Fruit fly (Drosophila melanogaster) whole organism, pupa: ENCODE data around the gene CG31104.

Source experiments
- CG10348 ChIP-seq: fragments of 200-800 bp; sonication (Bioruptor generic); IDR thresholded peaks from 2 replicates; pipeline ENCODE4 v1.3.6; 2022; ENCODE audit warnings: missing biosample characterization, missing genetic modification characterization
- CG12605 ChIP-seq: fragments of 200-800 bp; sonication (Bioruptor generic); IDR thresholded peaks from 2 replicates; pipeline ENCODE4 v1.3.6; 2022; ENCODE audit warnings: missing biosample characterization, missing genetic modification characterization
- CG13204 ChIP-seq: fragments of 200-800 bp; sonication (Bioruptor generic); optimal IDR thresholded peaks from 2 replicates; lab custom pipeline; 2018; ENCODE audit warnings: missing biosample characterization, mild to moderate bottlenecking, missing genetic modification characterization, moderate library complexity
- CG14655 ChIP-seq: fragments of 200-800 bp; sonication (Bioruptor generic); optimal IDR thresholded peaks from 3 replicates; lab custom pipeline; 2017; ENCODE audit warnings: mild to moderate bottlenecking, missing biosample characterization, missing genetic modification reagents, missing genetic modification characterization
- CG15710 ChIP-seq: fragments of 200-800 bp; sonication (Bioruptor generic); optimal IDR thresholded peaks from 2 replicates; lab custom pipeline; 2018; ENCODE audit warnings: missing biosample characterization, mild to moderate bottlenecking, missing genetic modification characterization, moderate library complexity
- CG17806 ChIP-seq: fragments of 200-800 bp; sonication (Bioruptor generic); optimal IDR thresholded peaks from 2 replicates; lab custom pipeline; 2018; ENCODE audit warnings: missing biosample characterization, mild to moderate bottlenecking, missing genetic modification characterization, moderate library complexity
- CG32121 ChIP-seq: fragments of 200-800 bp; sonication (Bioruptor generic); IDR thresholded peaks from 2 replicates; pipeline ENCODE4 v1.3.6; 2022; ENCODE audit warnings: missing biosample characterization, missing genetic modification characterization
- CG34367 ChIP-seq: fragments of 200-800 bp; sonication (Bioruptor generic); optimal IDR thresholded peaks from 2 replicates; lab custom pipeline; 2018; ENCODE audit warnings: missing biosample characterization, mild to moderate bottlenecking, missing genetic modification characterization
- CG4496 ChIP-seq: fragments of 200-800 bp; sonication (Bioruptor generic); IDR thresholded peaks from 3 replicates; pipeline ENCODE4 v1.3.6; 2022; ENCODE audit warnings: missing biosample characterization, missing genetic modification characterization
- CG8159 ChIP-seq: fragments of 200-800 bp; sonication (Bioruptor generic); optimal IDR thresholded peaks from 3 replicates; lab custom pipeline; 2018; ENCODE audit warnings: missing biosample characterization, mild to moderate bottlenecking, missing genetic modification characterization, moderate library complexity
- CG8301 ChIP-seq: fragments of 200-800 bp; sonication (Bioruptor generic); optimal IDR thresholded peaks from 2 replicates; lab custom pipeline; 2018; ENCODE audit warnings: missing biosample characterization, mild to moderate bottlenecking, missing genetic modification characterization
- CG9948 ChIP-seq: fragments of 200-800 bp; sonication (Bioruptor generic); optimal IDR thresholded peaks from 2 replicates; lab custom pipeline; 2018; ENCODE audit warnings: missing biosample characterization, mild to moderate bottlenecking, missing genetic modification characterization, moderate library complexity
- D1 ChIP-seq: fragments of 200-800 bp; sonication (Bioruptor generic); optimal IDR thresholded peaks from 2 replicates; lab custom pipeline; 2018; ENCODE audit warnings: missing biosample characterization, mild to moderate bottlenecking, missing genetic modification characterization, moderate library complexity
- EcR ChIP-seq: fragments of 200-800 bp; sonication (Bioruptor generic); optimal IDR thresholded peaks from 3 replicates; lab custom pipeline; 2019; ENCODE audit warnings: missing biosample characterization, missing genetic modification characterization, mild to moderate bottlenecking, moderate library complexity, missing genetic modification reagents
- Ets98B ChIP-seq: fragments of 200-800 bp; sonication (Bioruptor generic); IDR thresholded peaks from 2 replicates; pipeline ENCODE4 v1.3.6; 2022; ENCODE audit warnings: missing biosample characterization, missing genetic modification characterization
- Pif1A ChIP-seq: fragments of 200-800 bp; sonication (Bioruptor generic); optimal IDR thresholded peaks from 3 replicates; lab custom pipeline; 2016; ENCODE audit warnings: missing biosample characterization, missing genetic modification characterization
- Pif1B ChIP-seq: fragments of 200-800 bp; sonication (Bioruptor generic); optimal IDR thresholded peaks from 3 replicates; lab custom pipeline; 2016; ENCODE audit warnings: missing biosample characterization, missing genetic modification characterization
- Snoo ChIP-seq: fragments of 200-800 bp; sonication (Bioruptor generic); optimal IDR thresholded peaks from 3 replicates; lab custom pipeline; 2017; ENCODE audit warnings: missing biosample characterization, mild to moderate bottlenecking, missing genetic modification characterization, inconsistent platforms
- fd96Ca ChIP-seq: fragments of 200-800 bp; sonication (Bioruptor generic); IDR thresholded peaks from 3 replicates; pipeline ENCODE4 v1.3.6; 2022; ENCODE audit warnings: missing biosample characterization, missing genetic modification characterization
- gl ChIP-seq: fragments of 200-800 bp; sonication (Bioruptor generic); optimal IDR thresholded peaks from 2 replicates; lab custom pipeline; 2018; ENCODE audit warnings: missing biosample characterization, mild to moderate bottlenecking, missing genetic modification characterization
- rn ChIP-seq: fragments of 200-800 bp; sonication (Bioruptor generic); IDR thresholded peaks from 2 replicates; pipeline ENCODE4 v1.3.6; 2022; ENCODE audit warnings: missing biosample characterization, missing genetic modification characterization

Gene CG31104

dm6 chr3R:25260670-25261069 lies 24.6 kb upstream of the CG31104 start:
- no peak for TF ChIP-seq gl
- TF ChIP-seq EcR (GFP tag; lab: Kevin White, UChicago): no peak
- no peak for TF ChIP-seq CG12605 (GFP tag; lab: Robert Waterston, UW)
- TF ChIP-seq CG9948 (tag; lab: Kevin White, UChicago): no peak
- no peak for TF ChIP-seq Ets98B
- TF ChIP-seq fd96Ca (GFP tag; lab: Robert Waterston, UW): no peak
- TF ChIP-seq CG8301 (tag; lab: Kevin White, UChicago): no peak

DNA sequence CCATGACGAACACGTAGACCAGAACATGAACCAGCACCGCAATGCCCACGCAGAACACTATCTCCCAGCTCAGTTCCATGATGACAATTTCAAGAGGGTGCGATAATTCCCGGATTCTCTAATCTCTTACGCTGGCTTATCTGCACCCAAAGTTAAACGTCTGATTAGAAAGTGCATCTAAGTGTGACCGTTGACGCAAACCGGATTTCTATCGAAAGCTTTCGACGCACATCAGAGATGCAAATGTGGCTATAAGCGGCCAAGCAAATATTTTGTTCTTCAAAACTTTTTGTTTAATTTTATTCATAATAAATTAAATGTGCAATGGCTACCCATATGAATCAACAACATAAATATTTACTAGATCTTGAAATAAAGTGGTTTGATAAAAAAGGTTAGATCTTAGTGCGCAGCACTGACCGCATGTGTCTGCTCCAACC lies 22.9 kb upstream of the CG31104 start, which contains the start of the genes Kdsr and CG11858:
Gene Kdsr, minus strand, starts transcription at position 177 of the 440 bp plus-strand sequence.
Gene CG11858, plus strand, starts transcription at position 420 of the 440 bp plus-strand sequence.
- TF ChIP-seq Pif1A (GFP tag; lab: Kevin White, UChicago) (no peak), CG17806 (tag; lab: Kevin White, UChicago) (peak; percentile 53), CG32121 (peak; percentile 75), CG12605 (GFP tag; lab: Robert Waterston, UW) (no peak), D1 (no peak), CG8301 (tag; lab: Kevin White, UChicago) (no peak), CG15710 (tag; lab: Kevin White, UChicago) (peak; percentile 48), CG8159 (tag; lab: Kevin White, UChicago) (no peak), gl (no peak), CG4496 (GFP tag; lab: Robert Waterston, UW) (peak; percentile 82), EcR (GFP tag; lab: Kevin White, UChicago) (peak; percentile 81), CG10348 (peak; percentile 46; the same call in 1 of the 2 replicates), CG13204 (no peak), CG14655 (GFP tag; lab: Kevin White, UChicago) (no peak), Pif1B (GFP tag; lab: Kevin White, UChicago) (no peak), CG9948 (tag; lab: Kevin White, UChicago) (peak; percentile 49), Ets98B (peak; percentile 62), fd96Ca (GFP tag; lab: Robert Waterston, UW) (peak; percentile 64; the same call in 2 of the 3 replicates), Snoo (peak; percentile 34), rn (GFP tag; lab: Robert Waterston, UW) (no peak), CG34367 (tag; lab: Kevin White, UChicago) (peak; percentile 39)
- TF ChIP-seq, all 21 proteins: peak for 11

dm6 chr3R:25265589-25266201 lies 19.6 kb upstream of the CG31104 start, which contains the start of the genes GlnRS and RIOK2:
Gene GlnRS (minus strand): TSS chr3R:25265721.
Gene RIOK2 (plus strand): TSS chr3R:25265844.
- no peak for TF ChIP-seq gl
- peak; percentile 51; the same call in 1 of the 2 replicates for TF ChIP-seq CG12605 (GFP tag; lab: Robert Waterston, UW)
- TF ChIP-seq, all 21 proteins: peak for 1

DNA sequence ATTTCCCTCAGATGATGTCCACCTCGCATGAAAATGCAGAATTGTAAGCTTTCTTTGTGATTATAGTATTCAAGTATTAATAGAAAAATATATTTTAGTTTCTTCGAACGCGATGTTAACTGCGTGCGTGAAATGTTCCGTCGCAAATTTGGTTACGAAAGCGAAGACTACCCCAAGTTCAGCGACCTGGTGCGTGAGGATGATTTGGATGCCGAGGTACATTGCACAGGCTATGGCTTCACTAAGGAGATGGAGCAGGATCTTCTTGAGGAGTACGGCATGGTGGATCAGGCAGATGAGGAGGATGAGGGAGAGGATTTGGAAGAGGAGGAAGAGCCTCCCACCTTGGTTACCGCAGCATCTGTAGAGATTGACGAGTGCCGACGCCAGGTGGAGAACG lies 18.5 kb upstream of the CG31104 start:
- TF ChIP-seq Pif1B (GFP tag; lab: Kevin White, UChicago) (no peak), CG17806 (tag; lab: Kevin White, UChicago) (no peak), gl (no peak), EcR (GFP tag; lab: Kevin White, UChicago) (no peak), CG8301 (tag; lab: Kevin White, UChicago) (no peak), CG12605 (GFP tag; lab: Robert Waterston, UW) (no peak), CG34367 (tag; lab: Kevin White, UChicago) (no peak), CG15710 (tag; lab: Kevin White, UChicago) (no peak), fd96Ca (GFP tag; lab: Robert Waterston, UW) (no peak), CG8159 (tag; lab: Kevin White, UChicago) (no peak), D1 (no peak), Snoo (no peak), Ets98B (no peak)

DNA sequence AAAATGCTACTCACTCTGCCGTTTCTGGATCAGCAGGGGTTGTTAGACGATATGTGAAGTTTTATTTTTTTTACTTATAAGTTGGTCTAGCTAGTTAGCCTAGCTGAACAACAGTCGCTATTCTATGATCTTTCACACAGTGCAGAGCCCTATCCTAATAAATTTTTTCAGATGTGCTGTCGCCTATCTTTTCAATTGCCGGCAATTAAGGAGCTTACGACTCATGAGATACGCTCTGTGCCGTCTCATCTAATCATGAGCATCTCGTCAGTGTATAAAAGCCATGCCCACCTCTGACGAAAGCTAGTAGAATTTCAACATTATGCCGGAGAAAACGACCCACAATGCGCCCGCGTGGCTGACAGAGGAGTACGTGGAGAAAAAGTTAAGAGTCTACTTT lies 15.4 kb upstream of the CG31104 start, which contains the start of the genes CG11889 and CG11891:
Gene CG11889, plus strand, starts transcription at position 301 of the 400 bp plus-strand sequence.
Gene CG11891, plus strand, starts transcription at position 301 of the 400 bp plus-strand sequence.
- TF ChIP-seq CG14655 (GFP tag; lab: Kevin White, UChicago) (no peak), CG9948 (tag; lab: Kevin White, UChicago) (no peak), CG32121 (no peak), rn (GFP tag; lab: Robert Waterston, UW) (no peak), fd96Ca (GFP tag; lab: Robert Waterston, UW) (no peak), Snoo (no peak)
- TF ChIP-seq, all 21 proteins: peak for 0

DNA sequence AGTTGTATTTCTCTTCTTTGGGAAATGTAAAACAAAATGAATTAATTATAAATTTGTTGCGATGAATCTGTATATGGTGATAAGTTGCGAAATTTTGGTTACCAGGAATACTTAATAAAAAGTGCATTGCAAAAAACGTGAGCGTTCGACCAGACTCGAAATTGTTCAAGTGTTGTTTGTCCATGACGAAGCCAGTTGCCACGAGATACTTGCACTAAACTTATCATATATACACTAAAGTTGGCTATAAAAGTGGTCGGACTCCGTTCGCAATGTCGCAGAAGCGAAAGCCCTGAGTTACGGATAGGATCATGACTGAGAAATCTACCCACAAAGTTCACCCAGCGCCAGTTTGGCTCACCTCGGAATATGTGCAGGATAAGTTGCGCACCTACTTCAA lies 11.7 kb upstream of the CG31104 start, which contains the start of gene CG11878:
Gene CG11878, plus strand, starts transcription at position 301 of the 400 bp plus-strand sequence.
- TF ChIP-seq rn (GFP tag; lab: Robert Waterston, UW) (no peak), CG4496 (GFP tag; lab: Robert Waterston, UW) (no peak), CG9948 (tag; lab: Kevin White, UChicago) (no peak), D1 (no peak), CG15710 (tag; lab: Kevin White, UChicago) (no peak), CG34367 (tag; lab: Kevin White, UChicago) (no peak), CG8301 (tag; lab: Kevin White, UChicago) (no peak), EcR (GFP tag; lab: Kevin White, UChicago) (no peak), gl (no peak), Pif1B (GFP tag; lab: Kevin White, UChicago) (no peak), CG14655 (GFP tag; lab: Kevin White, UChicago) (no peak), CG32121 (no peak), CG13204 (no peak), CG8159 (tag; lab: Kevin White, UChicago) (no peak), CG12605 (GFP tag; lab: Robert Waterston, UW) (no peak), Pif1A (GFP tag; lab: Kevin White, UChicago) (no peak), Ets98B (no peak), CG17806 (tag; lab: Kevin White, UChicago) (no peak)
